Worm (Caenorhabditis elegans) whole organism, L4 larva: ENCODE measurements around the gene lntl-1.

ENCODE experiments used
- cey-2 ChIP-seq: sonication (generic microtip); optimal IDR thresholded peaks from 3 replicates; lab custom pipeline; 2017; ENCODE audit warnings: missing genetic modification characterization, mild to moderate bottlenecking, missing compliant biosample characterization, antibody characterized with exemption, borderline replicate concordance; ENCODE audit not compliant: insufficient read depth
- jun-1 ChIP-seq: fragments of 150-350 bp; optimal IDR thresholded peaks from 2 replicates; lab custom pipeline; 2014; ENCODE audit warnings: missing biosample characterization, missing genetic modification reagents, missing genetic modification characterization
- mep-1 ChIP-seq: fragments of 150-350 bp; sonication (generic microtip); optimal IDR thresholded peaks from 3 replicates; lab custom pipeline; 2014; ENCODE audit warnings: missing biosample characterization, missing genetic modification characterization
- mxl-3 ChIP-seq: fragments of 200-800 bp; sonication (Bioruptor generic); optimal IDR thresholded peaks from 2 replicates; lab custom pipeline; 2018; ENCODE audit warnings: mild to moderate bottlenecking, missing genetic modification characterization, missing compliant biosample characterization
- unc-130 ChIP-seq: sonication (generic microtip); optimal IDR thresholded peaks from 2 replicates; lab custom pipeline; 2016; ENCODE audit warnings: missing genetic modification reagents, missing genetic modification characterization, missing compliant biosample characterization

DNA sequence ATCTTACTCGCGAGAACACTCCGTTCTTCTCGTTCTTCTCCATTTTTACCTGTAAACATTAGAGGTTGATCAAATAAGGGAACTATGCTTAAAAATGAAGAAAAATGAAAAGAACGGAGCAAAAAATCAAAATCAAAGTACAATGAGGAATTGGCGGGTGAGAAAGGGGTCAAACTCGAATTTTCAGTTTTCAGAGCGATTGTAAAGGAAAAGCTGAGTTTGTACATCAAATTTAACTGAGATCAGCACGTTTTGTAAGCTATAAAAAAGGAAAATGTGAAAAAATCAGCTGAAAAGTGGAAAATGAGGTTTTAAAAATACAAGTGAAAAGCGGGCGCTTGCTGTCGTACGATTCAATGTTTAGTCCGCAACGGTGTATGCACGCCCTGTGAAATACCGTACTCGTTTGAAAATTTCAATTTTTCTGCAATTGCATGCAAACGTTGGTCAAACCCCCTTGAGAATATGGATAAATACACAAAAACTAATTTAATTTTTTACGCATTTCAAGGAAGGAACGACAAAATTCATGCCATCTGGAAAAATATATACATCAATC is 7.3 kb upstream of the lntl-1 start, which contains the start of gene oops-1:
- TF ChIP-seq jun-1 (no peak), mxl-3 (GFP tag; lab: Kevin White, UChicago) (no peak), unc-130 (GFP tag; lab: Kevin White, UChicago) (no peak), cey-2 (tag; lab: Kevin White, UChicago) (no peak), mep-1 (tag; lab: Kevin White, UChicago) (no peak)
